Worm (Caenorhabditis elegans): ENCODE results near the gene R10D12.10.

R10D12.10 gene

DNA sequence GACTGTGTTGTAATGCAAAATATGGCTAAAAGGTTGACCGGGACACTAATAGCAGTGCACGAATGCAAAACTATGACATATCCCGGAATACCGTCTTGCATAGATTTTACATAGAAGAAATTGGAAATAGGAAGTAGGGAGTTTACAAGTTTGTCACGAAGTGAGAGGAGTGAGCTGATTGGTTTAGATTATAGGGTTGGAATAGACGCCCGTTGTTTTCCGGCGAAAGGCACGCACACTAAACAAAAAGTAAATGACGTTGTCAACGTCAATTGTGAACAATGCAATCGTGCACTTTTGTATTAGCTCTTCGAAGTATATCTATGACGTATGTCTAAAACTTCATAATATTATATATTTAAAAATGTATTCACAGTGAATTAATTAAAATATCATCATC lies 2.8 kb upstream of the R10D12.10 start, which contains the start of gene srh-24:
TSS of gene srh-24 (minus strand) at position 101 of the 400 bp plus-strand sequence.
- TF ChIP-seq ztf-1 (GFP tag; conservative IDR thresholded peaks at IDR 0.05) (no peak), nhr-6 (tag; optimal IDR thresholded peaks at IDR 0.05) (no peak), gmeb-1 (tag; optimal IDR thresholded peaks at IDR 0.05) (no peak), R02D3.7 (tag; optimal IDR thresholded peaks at IDR 0.05) (no peak), nhr-25 (tag; optimal IDR thresholded peaks at IDR 0.05) (no peak), aly-2 (tag; optimal IDR thresholded peaks at IDR 0.05) (no peak), skn-1 (tag; optimal IDR thresholded peaks at IDR 0.05) (no peak)

DNA sequence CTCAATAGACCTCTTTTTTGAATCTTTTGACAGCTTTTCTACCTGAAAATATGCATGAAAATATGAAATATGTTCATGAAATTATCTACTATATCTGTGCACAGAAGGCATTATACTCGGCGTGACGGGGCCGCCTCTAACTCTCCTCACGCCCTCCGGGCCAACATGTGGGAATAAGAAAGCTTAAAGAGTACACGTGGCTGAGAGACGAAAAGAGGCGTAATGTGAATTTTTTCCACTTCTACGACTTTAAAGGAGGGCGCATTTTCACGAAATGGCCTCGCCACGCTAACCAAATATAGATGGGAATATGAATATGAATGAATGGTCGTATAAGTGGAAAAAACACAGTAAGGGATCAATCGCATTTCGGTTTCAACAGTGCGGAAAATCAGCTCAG lies 456 bp downstream of the R10D12.10 start:
- TF ChIP-seq nhr-23 (tag; optimal IDR thresholded peaks at IDR 0.05): no peak
- TF ChIP-seq dmd-4 (tag; optimal IDR thresholded peaks at IDR 0.05): no peak
- TF ChIP-seq gmeb-1 (tag; optimal IDR thresholded peaks at IDR 0.05): no peak
- TF ChIP-seq nhr-12 (tag; optimal IDR thresholded peaks at IDR 0.05): no peak
- no peak for TF ChIP-seq ztf-4 (tag; optimal IDR thresholded peaks at IDR 0.05)
- TF ChIP-seq Y55F3AM.14 (GFP tag; optimal IDR thresholded peaks at IDR 0.05): no peak
- TF ChIP-seq blmp-1 (tag; optimal IDR thresholded peaks at IDR 0.05; ENCODE audit: insufficient read depth): no peak
- TF ChIP-seq sma-3 (GFP tag; optimal IDR thresholded peaks at IDR 0.05): no peak
- TF ChIP-seq peb-1 (tag; optimal IDR thresholded peaks at IDR 0.05): no peak
- no peak for TF ChIP-seq mab-5 (tag; optimal IDR thresholded peaks at IDR 0.05)
- no peak for TF ChIP-seq ceh-16 (tag; optimal IDR thresholded peaks at IDR 0.05)
- TF ChIP-seq nhr-6 (tag; optimal IDR thresholded peaks at IDR 0.05): no peak
- TF ChIP-seq nhr-129 (tag; optimal IDR thresholded peaks at IDR 0.05): no peak
- TF ChIP-seq egl-27 (tag; optimal IDR thresholded peaks at IDR 0.05): no peak

DNA sequence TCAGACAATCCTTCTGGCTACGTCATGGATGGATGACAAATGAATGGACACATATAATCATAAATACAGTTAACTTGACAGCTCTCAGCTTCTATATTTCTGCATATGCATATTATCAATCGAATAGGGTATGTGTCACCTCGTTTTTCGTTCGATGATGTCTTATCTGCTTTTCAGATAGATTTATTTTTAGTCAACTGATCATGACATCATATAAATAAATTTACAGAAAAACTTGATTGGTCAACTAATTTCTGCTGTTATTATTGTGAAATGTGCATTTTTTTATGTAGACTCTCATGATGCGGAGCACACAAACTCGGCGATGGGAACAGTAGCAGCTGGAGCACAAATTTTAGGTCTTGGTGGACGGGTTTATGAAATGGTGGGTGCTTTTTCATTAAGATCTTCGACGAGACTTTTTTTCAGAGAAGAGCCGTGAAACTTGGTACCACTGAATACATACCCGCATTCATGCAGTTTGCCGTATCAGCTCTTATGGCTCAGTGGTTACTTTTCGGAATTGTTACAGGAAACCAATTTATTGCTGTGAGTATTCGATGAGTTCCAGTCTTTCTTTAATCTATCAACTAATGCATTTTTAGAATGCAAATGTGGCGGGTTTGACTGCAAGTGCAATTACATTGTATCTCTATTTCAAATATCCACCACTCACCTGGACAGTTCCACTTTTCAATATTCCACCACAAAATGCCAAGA lies 2.6 kb downstream of the R10D12.10 start:
- TF ChIP-seq mab-5 (tag; optimal IDR thresholded peaks at IDR 0.05) (no peak), skn-1 (tag; optimal IDR thresholded peaks at IDR 0.05) (no peak), lin-39 (tag; optimal IDR thresholded peaks at IDR 0.05) (no peak), C34F6.9 (tag; optimal IDR thresholded peaks at IDR 0.05) (no peak), nhr-12 (tag; optimal IDR thresholded peaks at IDR 0.05) (no peak), elt-1 (tag; optimal IDR thresholded peaks at IDR 0.05) (no peak), Y55F3AM.14 (GFP tag; optimal IDR thresholded peaks at IDR 0.05) (no peak), nhr-129 (tag; optimal IDR thresholded peaks at IDR 0.05) (no peak), mdl-1 (tag; optimal IDR thresholded peaks at IDR 0.05) (no peak), ceh-16 (tag; optimal IDR thresholded peaks at IDR 0.05) (no peak), F13H6.1 (tag; optimal IDR thresholded peaks at IDR 0.05) (no peak), zag-1 (tag; optimal IDR thresholded peaks at IDR 0.05) (no peak)

DNA sequence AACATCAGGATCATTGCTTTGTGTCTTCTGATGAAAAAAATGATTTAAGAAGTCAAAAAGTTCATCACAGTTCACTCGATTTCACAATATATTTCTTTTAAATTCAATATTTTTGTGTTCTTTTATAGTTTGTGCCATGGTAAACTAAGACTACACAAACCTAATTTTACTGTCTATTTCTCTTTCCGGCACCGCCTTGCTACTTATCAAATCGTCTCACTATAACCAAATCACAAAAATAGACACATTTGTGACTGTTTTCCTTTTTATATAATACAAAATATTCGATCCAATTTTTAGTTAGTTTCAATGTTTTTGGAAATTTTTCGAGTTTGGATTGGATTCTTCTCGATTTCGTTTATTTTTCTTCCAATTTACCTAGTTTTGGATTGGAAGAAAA lies 4.1 kb downstream of the R10D12.10 start, which contains the start of gene swt-6:
TSS of gene swt-6 (plus strand) at position 301 of the 400 bp plus-strand sequence.
- no peak for TF ChIP-seq nhr-6 (tag; optimal IDR thresholded peaks at IDR 0.05)
- TF ChIP-seq snpc-4 (tag; optimal IDR thresholded peaks at IDR 0.05): no peak
- no peak for TF ChIP-seq mdl-1 (tag; optimal IDR thresholded peaks at IDR 0.05)
- TF ChIP-seq unc-55 (GFP tag; optimal IDR thresholded peaks at IDR 0.05): no peak
- no peak for TF ChIP-seq R02D3.7 (tag; optimal IDR thresholded peaks at IDR 0.05)

DNA sequence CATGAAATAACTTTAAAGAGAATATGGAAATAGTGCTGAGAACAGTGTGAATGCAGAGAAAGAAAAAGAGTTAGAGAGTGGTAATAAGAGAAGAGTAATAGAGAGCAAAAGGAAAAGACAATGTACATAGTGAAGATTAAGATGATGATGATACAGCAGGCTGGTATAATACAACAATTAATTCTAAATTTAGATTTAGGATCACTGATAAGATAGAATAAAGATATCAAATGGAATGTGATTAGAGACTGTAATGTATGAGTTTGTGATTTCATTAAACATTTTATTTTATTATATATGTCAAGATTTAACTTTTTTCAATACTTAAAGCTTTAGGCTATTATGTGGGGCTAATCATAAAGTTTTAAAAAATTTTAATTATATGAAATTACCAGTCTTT lies 5.0 kb downstream of the R10D12.10 start, which contains the start of gene R10D12.8:
TSS of gene R10D12.8 (minus strand) at position 101 of the 400 bp plus-strand sequence.
- TF ChIP-seq ztf-11 (tag; optimal IDR thresholded peaks at IDR 0.05): no peak
- no peak for TF ChIP-seq nhr-25 (tag; optimal IDR thresholded peaks at IDR 0.05)
- TF ChIP-seq mab-5 (tag; optimal IDR thresholded peaks at IDR 0.05): no peak
- no peak for TF ChIP-seq nhr-77 (tag; optimal IDR thresholded peaks at IDR 0.05)
- TF ChIP-seq sma-3 (GFP tag; optimal IDR thresholded peaks at IDR 0.05): no peak

DNA sequence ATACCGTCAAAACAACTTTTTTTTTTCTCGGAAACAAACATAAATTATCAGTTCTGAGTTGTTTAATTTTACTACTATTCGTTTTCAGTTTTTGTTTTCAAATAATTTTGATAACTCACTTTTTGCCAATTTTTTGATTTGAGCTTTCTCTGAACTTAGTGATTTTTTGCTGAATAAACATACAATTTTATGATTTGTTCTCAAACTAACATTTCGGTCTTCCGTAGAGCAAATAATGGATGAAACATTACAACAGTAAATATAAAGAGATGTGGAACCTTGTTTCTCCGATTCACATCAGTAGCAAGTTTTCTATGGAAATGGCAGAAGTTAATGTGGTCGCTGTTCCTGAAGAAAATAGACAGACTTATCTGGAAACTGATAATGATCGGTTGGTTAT lies 8.4 kb downstream of the R10D12.10 start, which contains the start of gene R10D12.7:
TSS of gene R10D12.7 (plus strand) at position 301 of the 400 bp plus-strand sequence.
- TF ChIP-seq Y55F3AM.14 (GFP tag; optimal IDR thresholded peaks at IDR 0.05): no peak
- no peak for TF ChIP-seq mdl-1 (tag; optimal IDR thresholded peaks at IDR 0.05)
- TF ChIP-seq skn-1 (tag; optimal IDR thresholded peaks at IDR 0.05): no peak
- no peak for TF ChIP-seq ceh-82 (tag; optimal IDR thresholded peaks at IDR 0.05)
- no peak for TF ChIP-seq dmd-4 (tag; optimal IDR thresholded peaks at IDR 0.05)
- TF ChIP-seq nhr-237 (tag; optimal IDR thresholded peaks at IDR 0.05): no peak
- no peak for TF ChIP-seq ceh-16 (tag; optimal IDR thresholded peaks at IDR 0.05)
- no peak for TF ChIP-seq nhr-11 (tag; optimal IDR thresholded peaks at IDR 0.05)
- no peak for TF ChIP-seq ztf-4 (tag; optimal IDR thresholded peaks at IDR 0.05)
- no peak for TF ChIP-seq nhr-129 (tag; optimal IDR thresholded peaks at IDR 0.05)
- TF ChIP-seq lin-13 (GFP tag; optimal IDR thresholded peaks at IDR 0.05): no peak
- TF ChIP-seq C34F6.9 (tag; optimal IDR thresholded peaks at IDR 0.05): no peak
- TF ChIP-seq unc-39 (tag; optimal IDR thresholded peaks at IDR 0.05): no peak
- no peak for TF ChIP-seq nhr-10 (tag; optimal IDR thresholded peaks at IDR 0.05)
- no peak for TF ChIP-seq lin-39 (tag; optimal IDR thresholded peaks at IDR 0.05)
- TF ChIP-seq aly-2 (tag; optimal IDR thresholded peaks at IDR 0.05): no peak
- TF ChIP-seq nhr-77 (tag; optimal IDR thresholded peaks at IDR 0.05): no peak
